Worm (Caenorhabditis elegans) whole organism, L3 larva: ENCODE data around the gene Y69H2.3.

Experiments used
- R02D3.7 ChIP-seq: fragments of 150-350 bp; optimal IDR thresholded peaks from 2 replicates; lab custom pipeline; 2014; ENCODE audit warnings: missing biosample characterization, missing genetic modification characterization
- ama-1 ChIP-seq: fragments of 150-350 bp; optimal IDR thresholded peaks from 2 replicates; lab custom pipeline; 2018
- ceh-82 ChIP-seq: fragments of 150-350 bp; optimal IDR thresholded peaks from 2 replicates; lab custom pipeline; 2014; ENCODE audit warnings: missing biosample characterization, missing genetic modification characterization
- egl-27 ChIP-seq: sonication (generic microtip); optimal IDR thresholded peaks from 4 replicates; lab custom pipeline; 2017; ENCODE audit warnings: missing biosample characterization, missing genetic modification reagents, missing genetic modification characterization
- lin-15B ChIP-seq: fragments of 150-350 bp; optimal IDR thresholded peaks from 2 replicates; lab custom pipeline; 2014; ENCODE audit warnings: missing biosample characterization, missing genetic modification characterization
- nhr-11 ChIP-seq: fragments of 150-350 bp; optimal IDR thresholded peaks from 2 replicates; lab custom pipeline; 2014; ENCODE audit warnings: missing biosample characterization, missing genetic modification characterization
- nhr-237 ChIP-seq: fragments of 150-350 bp; optimal IDR thresholded peaks from 2 replicates; lab custom pipeline; 2014; ENCODE audit warnings: missing biosample characterization, missing genetic modification characterization
- nhr-77 ChIP-seq: fragments of 150-350 bp; optimal IDR thresholded peaks from 2 replicates; lab custom pipeline; 2014; ENCODE audit warnings: missing biosample characterization, missing genetic modification characterization
- pha-4 ChIP-seq: fragments of 150-350 bp; optimal IDR thresholded peaks from 2 replicates; lab custom pipeline; 2014; ENCODE audit warnings: missing biosample characterization, missing genetic modification reagents, missing genetic modification characterization
- sea-2 ChIP-seq: fragments of 150-350 bp; sonication (generic microtip); optimal IDR thresholded peaks from 4 replicates; lab custom pipeline; 2014; ENCODE audit warnings: missing biosample characterization, missing genetic modification reagents, missing genetic modification characterization
- snpc-4 ChIP-seq: fragments of 150-350 bp; optimal IDR thresholded peaks from 2 replicates; lab custom pipeline; 2014; ENCODE audit warnings: missing biosample characterization, missing genetic modification characterization
- zag-1 ChIP-seq: fragments of 150-350 bp; optimal IDR thresholded peaks from 2 replicates; lab custom pipeline; 2014; ENCODE audit warnings: missing biosample characterization, missing genetic modification characterization

ce11 chrV:18627445-18627844, 36.5 kb downstream of the Y69H2.3 start:
- no peak for TF ChIP-seq R02D3.7 (tag; lab: Kevin White, UChicago)
- TF ChIP-seq ama-1: no peak
- no peak for TF ChIP-seq sea-2
- TF ChIP-seq snpc-4 (tag; lab: Kevin White, UChicago): no peak
- no peak for TF ChIP-seq zag-1
- TF ChIP-seq nhr-11 (tag; lab: Kevin White, UChicago): no peak
- TF ChIP-seq pha-4: no peak
- TF ChIP-seq egl-27: no peak
- no peak for TF ChIP-seq nhr-77 (tag; lab: Kevin White, UChicago)
- no peak for TF ChIP-seq lin-15B (tag; lab: Kevin White, UChicago)
- TF ChIP-seq nhr-237 (tag; lab: Kevin White, UChicago): no peak
- TF ChIP-seq ceh-82: no peak
